Fruit fly (Drosophila melanogaster) whole organism, embryonic: ENCODE measurements around the gene CG31551.

Experiments
- Antp ChIP-seq: fragments of 200-800 bp; sonication (Bioruptor generic); optimal IDR thresholded peaks from 3 replicates; lab custom pipeline; 2016; ENCODE audit warnings: missing biosample characterization, missing genetic modification characterization
- Atf-2 ChIP-seq: fragments of 200-800 bp; sonication (Bioruptor generic); optimal IDR thresholded peaks from 2 replicates; lab custom pipeline; 2016; ENCODE audit warnings: missing biosample characterization, missing genetic modification characterization
- Blimp-1 ChIP-seq: fragments of 200-800 bp; sonication (Bioruptor generic); optimal IDR thresholded peaks from 3 replicates; lab custom pipeline; 2018; ENCODE audit warnings: missing biosample characterization, missing genetic modification characterization, mild to moderate bottlenecking, moderate library complexity, missing genetic modification reagents
- CG11695 ChIP-seq: fragments of 200-800 bp; sonication (Bioruptor generic); IDR thresholded peaks from 3 replicates; pipeline ENCODE4 v1.3.6; 2022; ENCODE audit warnings: missing biosample characterization, missing genetic modification characterization
- CG1233 ChIP-seq: fragments of 200-800 bp; sonication (Bioruptor generic); optimal IDR thresholded peaks from 4 replicates; lab custom pipeline; 2018; ENCODE audit warnings: missing biosample characterization, mild to moderate bottlenecking, missing genetic modification characterization
- CG13296 ChIP-seq: fragments of 200-800 bp; sonication (Bioruptor generic); optimal IDR thresholded peaks from 3 replicates; lab custom pipeline; 2018; ENCODE audit warnings: missing biosample characterization, mild to moderate bottlenecking, missing genetic modification characterization
- CG15011 ChIP-seq: fragments of 200-800 bp; sonication (Bioruptor generic); optimal IDR thresholded peaks from 3 replicates; lab custom pipeline; 2018; ENCODE audit warnings: missing biosample characterization, mild to moderate bottlenecking, missing genetic modification characterization
- CG17612 ChIP-seq: fragments of 200-800 bp; sonication (Bioruptor generic); IDR thresholded peaks from 2 replicates; pipeline ENCODE4 v1.3.6; 2022; ENCODE audit warnings: missing biosample characterization, missing genetic modification characterization
- CG18011 ChIP-seq: fragments of 200-800 bp; sonication (Bioruptor generic); optimal IDR thresholded peaks from 2 replicates; lab custom pipeline; 2017; ENCODE audit warnings: missing biosample characterization, missing genetic modification characterization, mild to moderate bottlenecking, moderate library complexity, missing genotype
- CG18764 ChIP-seq: fragments of 200-800 bp; sonication (Bioruptor generic); optimal IDR thresholded peaks from 3 replicates; lab custom pipeline; 2016; ENCODE audit warnings: missing biosample characterization, missing genetic modification characterization
- CG30403 ChIP-seq: fragments of 200-800 bp; sonication (Bioruptor generic); optimal IDR thresholded peaks from 3 replicates; lab custom pipeline; 2016; ENCODE audit warnings: missing biosample characterization, missing genetic modification characterization
- CG31441 ChIP-seq: fragments of 200-800 bp; sonication (Bioruptor generic); IDR thresholded peaks from 2 replicates; pipeline ENCODE4 v1.3.6; 2022; ENCODE audit warnings: missing biosample characterization, missing genetic modification characterization
- CG32532 ChIP-seq: fragments of 200-800 bp; sonication (Bioruptor generic); IDR thresholded peaks from 2 replicates; pipeline ENCODE4 v1.3.6; 2022; ENCODE audit warnings: missing biosample characterization, missing genetic modification characterization
- CG4328 ChIP-seq: fragments of 200-800 bp; sonication (Bioruptor generic); optimal IDR thresholded peaks from 3 replicates; lab custom pipeline; 2017; ENCODE audit warnings: missing biosample characterization, missing genetic modification reagents, missing genetic modification characterization
- CG4360 ChIP-seq: fragments of 200-800 bp; sonication (Bioruptor generic); IDR thresholded peaks from 2 replicates; pipeline ENCODE4 v1.3.6; 2022; ENCODE audit warnings: missing biosample characterization, missing genetic modification characterization
- CG7271 ChIP-seq: fragments of 200-800 bp; sonication (Bioruptor generic); optimal IDR thresholded peaks from 2 replicates; lab custom pipeline; 2018; ENCODE audit warnings: missing biosample characterization, mild to moderate bottlenecking, missing genetic modification characterization, moderate library complexity
- CG7786 ChIP-seq: fragments of 200-800 bp; sonication (Bioruptor generic); optimal IDR thresholded peaks from 2 replicates; lab custom pipeline; 2016; ENCODE audit warnings: missing biosample characterization, missing genetic modification characterization
- CG8290 ChIP-seq, 3 experiments: fragments of 200-800 bp; sonication (Bioruptor generic); optimal IDR thresholded peaks; 2 replicates each; lab custom pipeline; 2016 to 2019; ENCODE audit warnings: missing biosample characterization in 3 of 3, missing genetic modification characterization in 3 of 3, mild to moderate bottlenecking in 2 of 3, moderate library complexity in 1 of 3
- CG9797 ChIP-seq: fragments of 200-800 bp; sonication (Bioruptor generic); optimal IDR thresholded peaks from 3 replicates; lab custom pipeline; 2018; ENCODE audit warnings: missing biosample characterization, mild to moderate bottlenecking, missing genetic modification characterization
- CG9817 ChIP-seq: fragments of 200-800 bp; sonication (Bioruptor generic); optimal IDR thresholded peaks from 2 replicates; lab custom pipeline; 2018; ENCODE audit warnings: missing biosample characterization, mild to moderate bottlenecking, missing genetic modification characterization, moderate library complexity
- Eip74EF ChIP-seq, 2 experiments: fragments of 200-800 bp in 1 of 2; fragments of >200 bp in 1 of 2; sonication (Bioruptor generic) in 1 of 2; optimal IDR thresholded peaks; 2 replicates each; lab custom pipeline; 2017 to 2019; ENCODE audit warnings: missing biosample characterization in 2 of 2, missing genetic modification characterization in 2 of 2, mild to moderate bottlenecking in 1 of 2, moderate library complexity in 1 of 2
- Gsc ChIP-seq: fragments of 200-800 bp; sonication (Bioruptor generic); IDR thresholded peaks from 2 replicates; pipeline ENCODE4 v1.3.6; 2022; ENCODE audit warnings: missing biosample characterization, missing genetic modification characterization
- Hmr ChIP-seq: fragments of 200-800 bp; sonication (Bioruptor generic); optimal IDR thresholded peaks from 3 replicates; lab custom pipeline; 2017; ENCODE audit warnings: mild to moderate bottlenecking, missing biosample characterization, missing genetic modification reagents, missing genetic modification characterization
- Hmx ChIP-seq: fragments of 200-800 bp; sonication (Bioruptor generic); optimal IDR thresholded peaks from 2 replicates; lab custom pipeline; 2016; ENCODE audit warnings: missing biosample characterization, missing genetic modification characterization
- Kr ChIP-seq: fragments of 200-800 bp; sonication (Bioruptor generic); optimal IDR thresholded peaks from 2 replicates; lab custom pipeline; 2017; ENCODE audit warnings: missing biosample characterization, mild to moderate bottlenecking, missing genetic modification characterization
- Opbp ChIP-seq: fragments of 200-800 bp; sonication (Bioruptor generic); IDR thresholded peaks from 3 replicates; pipeline ENCODE4 v1.3.6; 2022; ENCODE audit warnings: missing biosample characterization, missing genetic modification characterization; ENCODE audit not compliant: partially characterized antibody
- Ravus ChIP-seq: fragments of 200-800 bp; sonication (Bioruptor generic); IDR thresholded peaks from 2 replicates; pipeline ENCODE4 v1.3.6; 2022; ENCODE audit warnings: missing biosample characterization, missing genetic modification characterization
- Tbp ChIP-seq: fragments of >200 bp; optimal IDR thresholded peaks from 2 replicates; lab custom pipeline; 2018; ENCODE audit warnings: missing biosample characterization, missing genetic modification characterization
- ap ChIP-seq: fragments of 200-800 bp; sonication (Bioruptor generic); IDR thresholded peaks from 2 replicates; pipeline ENCODE4 v1.3.6; 2022; ENCODE audit warnings: missing biosample characterization, missing genetic modification characterization
- ash1 ChIP-seq: fragments of 200-800 bp; sonication (Bioruptor generic); optimal IDR thresholded peaks from 2 replicates; lab custom pipeline; 2018; ENCODE audit warnings: missing biosample characterization, mild to moderate bottlenecking, missing genetic modification characterization
- br ChIP-seq: fragments of >200 bp; optimal IDR thresholded peaks from 2 replicates; lab custom pipeline; 2017
- bsh ChIP-seq, 2 experiments: fragments of 200-800 bp; sonication (Bioruptor generic); optimal IDR thresholded peaks; 2 replicates each; lab custom pipeline; 2017 to 2018; ENCODE audit warnings: mild to moderate bottlenecking in 2 of 2, missing biosample characterization in 2 of 2, missing genetic modification characterization in 2 of 2, moderate library complexity in 1 of 2
- cad ChIP-seq: fragments of >200 bp; optimal IDR thresholded peaks from 2 replicates; lab custom pipeline; 2017; ENCODE audit warnings: missing biosample characterization, missing genetic modification characterization
- cg ChIP-seq: fragments of 200-800 bp; sonication (Bioruptor generic); optimal IDR thresholded peaks from 3 replicates; lab custom pipeline; 2019; ENCODE audit warnings: missing biosample characterization, mild to moderate bottlenecking, missing genetic modification characterization, moderate library complexity
- emc ChIP-seq: fragments of 200-800 bp; sonication (Bioruptor generic); optimal IDR thresholded peaks from 2 replicates; lab custom pipeline; 2016; ENCODE audit warnings: missing biosample characterization, missing genetic modification characterization
- fu2 ChIP-seq: fragments of 200-800 bp; sonication (Bioruptor generic); optimal IDR thresholded peaks from 2 replicates; lab custom pipeline; 2016; ENCODE audit warnings: missing biosample characterization, missing genetic modification characterization
- hbn ChIP-seq: fragments of 200-800 bp; sonication (Bioruptor generic); IDR thresholded peaks from 2 replicates; pipeline ENCODE4 v1.3.6; 2022; ENCODE audit warnings: missing biosample characterization, missing genetic modification characterization; ENCODE audit not compliant: partially characterized antibody
- jing ChIP-seq: fragments of 200-800 bp; sonication (Bioruptor generic); optimal IDR thresholded peaks from 2 replicates; lab custom pipeline; 2018; ENCODE audit warnings: missing biosample characterization, mild to moderate bottlenecking, missing genetic modification characterization
- knrl ChIP-seq: fragments of 200-800 bp; sonication (Bioruptor generic); IDR thresholded peaks from 3 replicates; pipeline ENCODE4 v1.3.6; 2022; ENCODE audit warnings: missing biosample characterization, missing genetic modification characterization; ENCODE audit not compliant: partially characterized antibody
- mld ChIP-seq: fragments of 200-800 bp; sonication (Bioruptor generic); IDR thresholded peaks from 3 replicates; pipeline ENCODE4 v1.3.6; 2022; ENCODE audit warnings: missing biosample characterization, missing genetic modification characterization; ENCODE audit not compliant: partially characterized antibody
- pfk ChIP-seq: fragments of 200-800 bp; sonication (Bioruptor generic); optimal IDR thresholded peaks from 2 replicates; lab custom pipeline; 2018; ENCODE audit warnings: missing biosample characterization, mild to moderate bottlenecking, missing genetic modification characterization, moderate library complexity
- pum ChIP-seq: fragments of 200-800 bp; sonication (Bioruptor generic); optimal IDR thresholded peaks from 2 replicates; lab custom pipeline; 2016; ENCODE audit warnings: missing biosample characterization, missing genetic modification characterization
- sd ChIP-seq: fragments of 200-800 bp; sonication (Bioruptor generic); optimal IDR thresholded peaks from 3 replicates; lab custom pipeline; 2018; ENCODE audit warnings: missing biosample characterization, mild to moderate bottlenecking, missing genetic modification characterization, moderate library complexity
- sens ChIP-seq: fragments of 200-800 bp; sonication (Bioruptor generic); peaks from one replicate; lab custom pipeline; 2016; ENCODE audit warnings: missing biosample characterization, missing genetic modification characterization
- slbo ChIP-seq: fragments of 200-800 bp; sonication (Bioruptor generic); IDR thresholded peaks from 2 replicates; pipeline ENCODE4 v1.3.6; 2022; ENCODE audit warnings: missing biosample characterization, missing genetic modification characterization
- tap ChIP-seq: fragments of 200-800 bp; optimal IDR thresholded peaks from 3 replicates; lab custom pipeline; 2019; ENCODE audit warnings: missing biosample characterization, mild to moderate bottlenecking, missing genetic modification characterization, moderate library complexity
- unc-4 ChIP-seq: fragments of 200-800 bp; sonication (Bioruptor generic); IDR thresholded peaks from 2 replicates; pipeline ENCODE4 v1.3.6; 2022; ENCODE audit warnings: missing biosample characterization, missing genetic modification characterization; ENCODE audit not compliant: partially characterized antibody
- z ChIP-seq: fragments of 200-800 bp; sonication (Bioruptor generic); IDR thresholded peaks from 3 replicates; pipeline ENCODE4 v1.3.6; 2022; ENCODE audit warnings: missing biosample characterization, missing genetic modification characterization

The CG31551 gene

DNA sequence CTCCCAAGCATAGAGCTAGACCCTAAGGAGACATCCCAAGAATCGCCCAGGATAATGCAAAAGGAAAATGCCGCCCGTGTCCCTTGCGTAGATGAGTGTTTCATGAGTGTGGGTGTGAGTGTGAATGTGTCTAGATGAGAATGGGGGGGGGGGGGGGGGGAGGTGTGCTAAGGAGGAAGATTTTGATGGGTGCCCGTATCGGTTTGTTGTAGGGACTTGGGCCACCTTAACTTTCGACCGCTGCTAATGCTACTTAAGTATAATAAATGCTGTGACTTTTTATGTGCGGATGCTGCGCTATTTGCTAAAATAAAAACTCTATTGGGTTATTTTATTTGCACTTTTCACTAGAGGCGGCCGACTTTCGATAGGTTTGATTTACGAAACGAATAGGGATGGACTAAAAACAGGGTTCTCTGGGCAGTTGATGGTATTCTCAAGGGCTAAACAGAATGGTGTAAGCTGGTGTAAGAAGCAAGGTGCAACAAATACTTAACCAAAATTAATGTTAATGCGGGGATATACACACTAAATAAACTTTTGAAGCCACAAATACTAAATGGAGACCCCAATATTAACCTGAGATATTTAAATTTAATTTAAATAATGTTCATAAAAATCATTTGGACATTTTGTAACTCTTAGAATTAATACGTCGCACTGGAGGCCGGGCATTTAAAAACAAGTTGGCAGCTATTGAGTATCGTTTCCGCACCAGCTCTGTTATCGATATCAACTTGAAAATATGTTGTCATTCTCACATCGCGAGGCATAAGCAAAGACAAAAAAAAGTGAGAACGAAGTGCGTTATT, 41.5 kb downstream of the CG31551 start, which contains the start of the genes Xe7 and Atg17 (continued):
- TF ChIP-seq z (GFP tag; lab: Robert Waterston, UW), result no peak
- peak; percentile 64 for TF ChIP-seq tap (tag; lab: Kevin White, UChicago)
- peak; percentile 97 for TF ChIP-seq CG30403 (GFP tag; lab: Kevin White, UChicago)
- no peak for TF ChIP-seq CG4360 (GFP tag; lab: Robert Waterston, UW)
- TF ChIP-seq CG4328 (GFP tag; lab: Kevin White, UChicago), result peak; percentile 92
- TF ChIP-seq ash1 (GFP tag; lab: Kevin White, UChicago), result peak; percentile 47
- peak; percentile 77 for TF ChIP-seq emc (GFP tag; lab: Kevin White, UChicago)
- peak; percentile 3 to 86 for TF ChIP-seq bsh (GFP tag; optimal IDR thresholded peaks at IDR 0.05; lab: Kevin White, UChicago)
- peak; percentile 86 for TF ChIP-seq CG18764
- peak; percentile 81 for TF ChIP-seq ap (GFP tag; lab: Robert Waterston, UW)
- peak; percentile 66 for TF ChIP-seq unc-4 (GFP tag; lab: Robert Waterston, UW)
- TF ChIP-seq CG13296 (GFP tag; lab: Kevin White, UChicago), result peak; percentile 82
- peak; percentile 98 for TF ChIP-seq CG9817 (tag; lab: Kevin White, UChicago)
- TF ChIP-seq cad (GFP tag; lab: Kevin White, UChicago), result no peak
- TF ChIP-seq CG7271, result peak; percentile 43
- TF ChIP-seq Hmx (GFP tag; lab: Kevin White, UChicago), result peak; percentile 79
- TF ChIP-seq knrl (GFP tag; lab: Robert Waterston, UW), result peak; percentile 71
- peak; percentile 43 for TF ChIP-seq pfk
- TF ChIP-seq jing (GFP tag; lab: Kevin White, UChicago), result peak; percentile 76
- peak; percentile 92 for TF ChIP-seq fu2 (GFP tag; lab: Kevin White, UChicago)
- TF ChIP-seq CG32532 (GFP tag; lab: Robert Waterston, UW), result peak; percentile 94
- peak; percentile 85 for TF ChIP-seq CG8290 (GFP tag; optimal IDR thresholded peaks at IDR 0.05; lab: Kevin White, UChicago)
- TF ChIP-seq CG8290 (tag; optimal IDR thresholded peaks at IDR 0.05; lab: Kevin White, UChicago), result peak; percentile 26 to 74
- peak; percentile 96 for TF ChIP-seq slbo
- TF ChIP-seq CG18011 (GFP tag; lab: Kevin White, UChicago), result peak; percentile 74
- TF ChIP-seq Opbp (GFP tag; lab: Robert Waterston, UW), result peak; percentile 65; the same call in 2 of the 3 replicates
- peak; percentile 93 for TF ChIP-seq Antp
- no peak for TF ChIP-seq br (lab: Kevin White, UChicago)
- no peak for TF ChIP-seq Kr (GFP tag; lab: Kevin White, UChicago)
- peak; percentile 98 for TF ChIP-seq sens (GFP tag; lab: Kevin White, UChicago)
- TF ChIP-seq CG11695 (GFP tag; lab: Robert Waterston, UW), result peak; percentile 85
- peak; percentile 88 for TF ChIP-seq CG1233 (GFP tag; lab: Kevin White, UChicago)
- TF ChIP-seq Gsc (GFP tag; lab: Robert Waterston, UW), result peak; percentile 77
- peak; percentile 93 for TF ChIP-seq Hmr (GFP tag; lab: Kevin White, UChicago)
- peak; percentile 85 for TF ChIP-seq Atf-2 (GFP tag; lab: Kevin White, UChicago)
- TF ChIP-seq mld (GFP tag; lab: Robert Waterston, UW), result no peak
- TF ChIP-seq CG31441 (GFP tag; lab: Robert Waterston, UW), result peak; percentile 93
- TF ChIP-seq sd (tag; lab: Kevin White, UChicago), result peak; percentile 86
- no peak for TF ChIP-seq hbn (GFP tag; lab: Robert Waterston, UW)
- TF ChIP-seq CG7786 (GFP tag; lab: Kevin White, UChicago), result peak; percentile 85
- TF ChIP-seq CG15011 (GFP tag; lab: Kevin White, UChicago), result peak; percentile 77
- peak; percentile 73 for TF ChIP-seq cg
- TF ChIP-seq CG17612, result peak; percentile 83
- TF ChIP-seq Tbp (GFP tag; lab: Kevin White, UChicago), result no peak
- TF ChIP-seq Eip74EF (GFP tag; optimal IDR thresholded peaks at IDR 0.05; lab: Kevin White, UChicago), result peak in 1 of 2 experiments; percentile 75
- peak; percentile 63 for TF ChIP-seq Ravus (GFP tag; lab: Robert Waterston, UW)
- peak; percentile 90 for TF ChIP-seq pum (GFP tag; lab: Kevin White, UChicago)
- TF ChIP-seq Blimp-1, result peak; percentile 83
- peak; percentile 50 for TF ChIP-seq CG9797 (GFP tag; lab: Kevin White, UChicago)
